Worm (Caenorhabditis elegans) whole organism, L3 larva: ENCODE data around the gene C35D6.3.
A peak's percentile ranks its signal among the peaks of the same experiment; 100 is the strongest.

Experiments
- R02D3.7 ChIP-seq: fragments of 150-350 bp; optimal IDR thresholded peaks from 2 replicates; lab custom pipeline; 2014; ENCODE audit warnings: missing biosample characterization, missing genetic modification characterization
- aly-2 ChIP-seq: fragments of 150-350 bp; optimal IDR thresholded peaks from 2 replicates; lab custom pipeline; 2014; ENCODE audit warnings: missing biosample characterization, missing genetic modification characterization
- ama-1 ChIP-seq: fragments of 150-350 bp; optimal IDR thresholded peaks from 2 replicates; lab custom pipeline; 2018
- ceh-16 ChIP-seq: sonication (generic microtip); optimal IDR thresholded peaks from 2 replicates; lab custom pipeline; 2017; ENCODE audit warnings: missing biosample characterization, missing genetic modification characterization
- ceh-82 ChIP-seq: fragments of 150-350 bp; optimal IDR thresholded peaks from 2 replicates; lab custom pipeline; 2014; ENCODE audit warnings: missing biosample characterization, missing genetic modification characterization
- ceh-9 ChIP-seq: sonication (generic microtip); optimal IDR thresholded peaks from 2 replicates; lab custom pipeline; 2018; ENCODE audit warnings: missing biosample characterization, missing genetic modification characterization
- daf-12 ChIP-seq: fragments of 150-350 bp; optimal IDR thresholded peaks from 2 replicates; lab custom pipeline; 2014; ENCODE audit warnings: missing biosample characterization, missing genetic modification reagents, missing genetic modification characterization
- egl-27 ChIP-seq: sonication (generic microtip); optimal IDR thresholded peaks from 4 replicates; lab custom pipeline; 2017; ENCODE audit warnings: missing biosample characterization, missing genetic modification reagents, missing genetic modification characterization
- elt-1 ChIP-seq: fragments of 150-350 bp; optimal IDR thresholded peaks from 2 replicates; lab custom pipeline; 2014; ENCODE audit warnings: missing biosample characterization, missing genetic modification characterization
- elt-2 ChIP-seq: sonication (generic microtip); optimal IDR thresholded peaks from 2 replicates; lab custom pipeline; 2016; ENCODE audit warnings: missing genetic modification reagents, mild to moderate bottlenecking, missing genetic modification characterization, missing compliant biosample characterization
- elt-3 ChIP-seq, 3 experiments: fragments of 150-350 bp in 1 of 3; sonication (generic microtip) in 2 of 3; optimal IDR thresholded peaks; 2 replicates in 2 of 3; 4 replicates in 1 of 3; lab custom pipeline; 2014 to 2017; ENCODE audit warnings: missing biosample characterization in 3 of 3, missing genetic modification characterization in 3 of 3
- eor-1 ChIP-seq, 2 experiments: fragments of 150-350 bp; optimal IDR thresholded peaks; 2 replicates each; lab custom pipeline; 2014 to 2018; ENCODE audit warnings: missing biosample characterization in 2 of 2, missing genetic modification characterization in 2 of 2
- fkh-2 ChIP-seq: fragments of 150-350 bp; optimal IDR thresholded peaks from 2 replicates; lab custom pipeline; 2014; ENCODE audit warnings: missing biosample characterization, missing genetic modification reagents, missing genetic modification characterization
- hmg-11 ChIP-seq: sonication (generic microtip); optimal IDR thresholded peaks from 2 replicates; lab custom pipeline; 2016; ENCODE audit warnings: missing genetic modification characterization, missing compliant biosample characterization
- jun-1 ChIP-seq: fragments of 150-350 bp; optimal IDR thresholded peaks from 2 replicates; lab custom pipeline; 2014; ENCODE audit warnings: missing biosample characterization, missing genetic modification reagents, missing genetic modification characterization
- lin-15B ChIP-seq: fragments of 150-350 bp; optimal IDR thresholded peaks from 2 replicates; lab custom pipeline; 2014; ENCODE audit warnings: missing biosample characterization, missing genetic modification characterization
- lin-39 ChIP-seq: fragments of 150-350 bp; optimal IDR thresholded peaks from 2 replicates; lab custom pipeline; 2018; ENCODE audit warnings: missing biosample characterization, missing genetic modification reagents, missing genetic modification characterization
- lsy-12 ChIP-seq: sonication (generic microtip); optimal IDR thresholded peaks from 2 replicates; lab custom pipeline; 2016; ENCODE audit warnings: mild to moderate bottlenecking, missing genetic modification characterization, missing compliant biosample characterization
- mml-1 ChIP-seq: fragments of 150-350 bp; sonication (generic microtip); optimal IDR thresholded peaks from 3 replicates; lab custom pipeline; 2014; ENCODE audit warnings: missing biosample characterization, missing genetic modification characterization
- nfya-1 ChIP-seq: sonication (generic microtip); optimal IDR thresholded peaks from 2 replicates; lab custom pipeline; 2017; ENCODE audit warnings: missing genetic modification characterization, mild to moderate bottlenecking, missing compliant biosample characterization, antibody characterized with exemption, moderate library complexity; ENCODE audit not compliant: insufficient read depth
- nhr-11 ChIP-seq: fragments of 150-350 bp; optimal IDR thresholded peaks from 2 replicates; lab custom pipeline; 2014; ENCODE audit warnings: missing biosample characterization, missing genetic modification characterization
- nhr-12 ChIP-seq: fragments of 150-350 bp; optimal IDR thresholded peaks from 2 replicates; lab custom pipeline; 2014; ENCODE audit warnings: missing biosample characterization, missing genetic modification characterization
- nhr-23 ChIP-seq: fragments of 150-350 bp; optimal IDR thresholded peaks from 2 replicates; lab custom pipeline; 2014; ENCODE audit warnings: missing biosample characterization, missing genetic modification reagents, missing genetic modification characterization
- nhr-25 ChIP-seq: sonication (generic microtip); optimal IDR thresholded peaks from 2 replicates; lab custom pipeline; 2017; ENCODE audit warnings: missing biosample characterization, missing genetic modification characterization
- nhr-28 ChIP-seq: fragments of 150-350 bp; optimal IDR thresholded peaks from 2 replicates; lab custom pipeline; 2014; ENCODE audit warnings: missing biosample characterization, missing genetic modification characterization
- nhr-43 ChIP-seq: sonication (generic microtip); optimal IDR thresholded peaks from 2 replicates; lab custom pipeline; 2016; ENCODE audit warnings: mild to moderate bottlenecking, missing genetic modification characterization, missing compliant biosample characterization; ENCODE audit not compliant: poor library complexity, severe bottlenecking
- nhr-67 ChIP-seq: fragments of 150-350 bp; optimal IDR thresholded peaks from 2 replicates; lab custom pipeline; 2014; ENCODE audit warnings: missing biosample characterization, missing genetic modification characterization
- nhr-76 ChIP-seq: fragments of 150-350 bp; sonication (generic microtip); optimal IDR thresholded peaks from 5 replicates; lab custom pipeline; 2014; ENCODE audit warnings: missing biosample characterization, missing genetic modification characterization
- pha-4 ChIP-seq: fragments of 150-350 bp; optimal IDR thresholded peaks from 2 replicates; lab custom pipeline; 2014; ENCODE audit warnings: missing biosample characterization, missing genetic modification reagents, missing genetic modification characterization
- pqm-1 ChIP-seq: fragments of 150-350 bp; optimal IDR thresholded peaks from 2 replicates; lab custom pipeline; 2017; ENCODE audit warnings: missing biosample characterization, missing genetic modification characterization, inconsistent platforms
- sea-2 ChIP-seq: fragments of 150-350 bp; sonication (generic microtip); optimal IDR thresholded peaks from 4 replicates; lab custom pipeline; 2014; ENCODE audit warnings: missing biosample characterization, missing genetic modification reagents, missing genetic modification characterization
- skn-1 ChIP-seq: fragments of 150-350 bp; optimal IDR thresholded peaks from 2 replicates; lab custom pipeline; 2014; ENCODE audit warnings: missing biosample characterization, missing genetic modification characterization
- snpc-4 ChIP-seq: fragments of 150-350 bp; optimal IDR thresholded peaks from 2 replicates; lab custom pipeline; 2014; ENCODE audit warnings: missing biosample characterization, missing genetic modification characterization
- tbx-2 ChIP-seq: sonication (generic microtip); optimal IDR thresholded peaks from 2 replicates; lab custom pipeline; 2016; ENCODE audit warnings: mild to moderate bottlenecking, missing genetic modification characterization, missing compliant biosample characterization
- unc-39 ChIP-seq: sonication (generic microtip); optimal IDR thresholded peaks from 4 replicates; lab custom pipeline; 2017; ENCODE audit warnings: missing biosample characterization, missing genetic modification characterization
- unc-62 ChIP-seq: fragments of 150-350 bp; sonication (generic microtip); optimal IDR thresholded peaks from 4 replicates; lab custom pipeline; 2014; ENCODE audit warnings: missing biosample characterization, missing genetic modification reagents, missing genetic modification characterization
- zag-1 ChIP-seq: fragments of 150-350 bp; optimal IDR thresholded peaks from 2 replicates; lab custom pipeline; 2014; ENCODE audit warnings: missing biosample characterization, missing genetic modification characterization
- ztf-11 ChIP-seq: fragments of 150-350 bp; optimal IDR thresholded peaks from 2 replicates; lab custom pipeline; 2014; ENCODE audit warnings: missing biosample characterization, missing genetic modification characterization
- ztf-4 ChIP-seq: fragments of 150-350 bp; optimal IDR thresholded peaks from 2 replicates; lab custom pipeline; 2014; ENCODE audit warnings: missing biosample characterization, missing genetic modification characterization

The C35D6.3 gene

ce11 chrIV:16380937-16381336 lies 34.3 kb downstream of the C35D6.3 start:
- TF ChIP-seq hmg-11 (no peak), ceh-16 (tag; lab: Kevin White, UChicago) (no peak), nhr-76 (tag; lab: Kevin White, UChicago) (no peak), nhr-12 (tag; lab: Kevin White, UChicago) (no peak), pqm-1 (tag; lab: Kevin White, UChicago) (no peak), skn-1 (tag; lab: Kevin White, UChicago) (no peak), lsy-12 (tag; lab: Kevin White, UChicago) (no peak), nfya-1 (tag; lab: Kevin White, UChicago) (no peak), pha-4 (tag; lab: Kevin White, UChicago) (no peak), lin-15B (tag; lab: Kevin White, UChicago) (no peak), elt-3 (tag; optimal IDR thresholded peaks at IDR 0.05; lab: Kevin White, UChicago) (no peak), ama-1 (no peak), tbx-2 (tag; lab: Kevin White, UChicago) (no peak)

- TF ChIP-seq sea-2 (GFP tag; lab: Kevin White, UChicago) (no peak), hmg-11 (peak; percentile 65), eor-1 (tag; optimal IDR thresholded peaks at IDR 0.05; lab: Kevin White, UChicago) (no peak), nhr-23 (tag; lab: Kevin White, UChicago) (no peak), nhr-67 (tag; lab: Kevin White, UChicago) (no peak), nfya-1 (tag; lab: Kevin White, UChicago) (peak; percentile 55), nhr-28 (tag; lab: Kevin White, UChicago) (no peak), R02D3.7 (tag; lab: Kevin White, UChicago) (no peak), nhr-11 (tag; lab: Kevin White, UChicago) (no peak), lin-39 (peak; percentile 39), unc-39 (peak; percentile 5), pha-4 (tag; lab: Kevin White, UChicago) (peak; percentile 35), elt-1 (no peak), daf-12 (no peak), ceh-9 (no peak), skn-1 (tag; lab: Kevin White, UChicago) (peak; percentile 53), aly-2 (tag; lab: Kevin White, UChicago) (no peak), snpc-4 (tag; lab: Kevin White, UChicago) (peak; percentile 70), nhr-25 (tag; lab: Kevin White, UChicago) (peak; percentile 29), mml-1 (tag; lab: Kevin White, UChicago) (no peak), elt-2 (peak; percentile 24), ztf-11 (tag; lab: Kevin White, UChicago) (no peak), tbx-2 (tag; lab: Kevin White, UChicago) (peak; percentile 18), nhr-76 (tag; lab: Kevin White, UChicago) (no peak), ceh-82 (tag; lab: Kevin White, UChicago) (no peak), fkh-2 (no peak), nhr-43 (tag; lab: Kevin White, UChicago) (peak; percentile 37), zag-1 (tag; lab: Kevin White, UChicago) (no peak), jun-1 (tag; lab: Kevin White, UChicago) (no peak), egl-27 (peak; percentile 1)
These were observed 35.4 kb downstream of the C35D6.3 start, which contains the start of gene Y7A9D.1 for ce11 chrIV:16381933-16382591. Gene Y7A9D.1 (minus strand): TSS chrIV:16382215.

DNA sequence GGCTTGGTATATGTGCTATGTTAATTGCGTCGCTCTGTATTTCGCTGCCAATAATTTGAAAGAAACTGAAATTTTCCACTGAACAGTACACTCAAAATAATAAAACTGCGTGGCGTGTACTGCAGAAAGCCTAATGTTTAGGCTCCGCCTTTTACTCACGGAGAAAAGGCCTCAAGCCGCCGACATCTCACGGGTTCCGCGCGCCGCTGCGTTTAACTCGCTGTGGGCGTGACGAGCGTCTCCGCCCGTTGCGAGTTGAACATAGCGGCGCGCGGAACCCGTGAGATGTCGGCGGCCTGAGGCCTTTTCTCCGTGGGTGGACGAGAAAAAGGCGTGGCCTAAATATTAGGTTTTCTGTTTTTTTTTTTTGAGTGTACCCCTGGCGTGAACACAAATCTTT lies 38.1 kb downstream of the C35D6.3 start:
- no peak for TF ChIP-seq lin-15B (tag; lab: Kevin White, UChicago)
- no peak for TF ChIP-seq aly-2 (tag; lab: Kevin White, UChicago)
- TF ChIP-seq hmg-11 = no peak
- TF ChIP-seq unc-39 = no peak
- TF ChIP-seq jun-1 (tag; lab: Kevin White, UChicago) = no peak
- TF ChIP-seq sea-2 (GFP tag; lab: Kevin White, UChicago) = no peak
- TF ChIP-seq tbx-2 (tag; lab: Kevin White, UChicago) = no peak
- TF ChIP-seq nhr-67 (tag; lab: Kevin White, UChicago) = no peak
- no peak for TF ChIP-seq nhr-76 (tag; lab: Kevin White, UChicago)
- TF ChIP-seq mml-1 (tag; lab: Kevin White, UChicago) = no peak
- TF ChIP-seq nhr-28 (tag; lab: Kevin White, UChicago) = no peak
- no peak for TF ChIP-seq ztf-4 (tag; lab: Kevin White, UChicago)
- TF ChIP-seq nhr-25 (tag; lab: Kevin White, UChicago) = no peak
- no peak for TF ChIP-seq unc-62 (GFP tag; lab: Kevin White, UChicago)
- TF ChIP-seq skn-1 (tag; lab: Kevin White, UChicago) = no peak
- TF ChIP-seq eor-1 (tag; optimal IDR thresholded peaks at IDR 0.05; lab: Kevin White, UChicago) = no peak
